Worm (Caenorhabditis elegans): ENCODE measurements around the gene C07D10.1.

ce11 chrII:7402625-7403024 is 3.8 kb downstream of the C07D10.1 start, which contains the start of gene nas-7:
- TF ChIP-seq nhr-76 (tag; optimal IDR thresholded peaks at IDR 0.05) (no peak), mdl-1 (tag; optimal IDR thresholded peaks at IDR 0.05) (no peak), snpc-4 (tag; optimal IDR thresholded peaks at IDR 0.05) (no peak), ztf-4 (tag; optimal IDR thresholded peaks at IDR 0.05) (no peak), aly-2 (tag; optimal IDR thresholded peaks at IDR 0.05) (no peak), ceh-82 (tag; optimal IDR thresholded peaks at IDR 0.05) (no peak), fos-1 (tag; optimal IDR thresholded peaks at IDR 0.05) (no peak), skn-1 (tag; optimal IDR thresholded peaks at IDR 0.05) (no peak), pha-4 (tag; optimal IDR thresholded peaks at IDR 0.05) (no peak), daf-12 (tag; optimal IDR thresholded peaks at IDR 0.05) (no peak), unc-62 (GFP tag; optimal IDR thresholded peaks at IDR 0.05) (no peak), zag-1 (tag; optimal IDR thresholded peaks at IDR 0.05) (no peak), ceh-16 (tag; optimal IDR thresholded peaks at IDR 0.05) (no peak)

Data from whole organism, L3 larva.